Fruit fly (Drosophila melanogaster) whole organism, embryonic: ENCODE measurements around the gene CG31019.

Source experiments
- CG13424 ChIP-seq: fragments of 200-800 bp; sonication (Bioruptor generic); optimal IDR thresholded peaks from 2 replicates; lab custom pipeline; 2019; ENCODE audit warnings: missing biosample characterization, mild to moderate bottlenecking, missing genetic modification characterization, moderate library complexity
- CG18619 ChIP-seq: fragments of 200-800 bp; sonication (Bioruptor generic); optimal IDR thresholded peaks from 3 replicates; lab custom pipeline; 2017; ENCODE audit warnings: missing biosample characterization, mild to moderate bottlenecking, missing genetic modification characterization
- CG4404 ChIP-seq: fragments of 200-800 bp; sonication (Bioruptor generic); IDR thresholded peaks from 2 replicates; pipeline ENCODE4 v1.3.6; 2022; ENCODE audit warnings: missing biosample characterization, missing genetic modification characterization
- CG4707 ChIP-seq: fragments of 200-800 bp; sonication (Bioruptor generic); optimal IDR thresholded peaks from 2 replicates; lab custom pipeline; 2018; ENCODE audit warnings: missing biosample characterization, mild to moderate bottlenecking, missing genetic modification characterization, moderate library complexity
- CHES-1-like ChIP-seq: fragments of 200-800 bp; sonication (Bioruptor generic); optimal IDR thresholded peaks from 2 replicates; lab custom pipeline; 2016; ENCODE audit warnings: missing biosample characterization, missing genetic modification characterization
- Dll ChIP-seq: fragments of 200-800 bp; sonication (Bioruptor generic); IDR thresholded peaks from 4 replicates; pipeline ENCODE4 v1.3.6; 2022; ENCODE audit warnings: missing biosample characterization, missing genetic modification characterization; ENCODE audit not compliant: partially characterized antibody
- fd102C ChIP-seq: fragments of 200-800 bp; sonication (Bioruptor generic); optimal IDR thresholded peaks from 2 replicates; lab custom pipeline; 2018; ENCODE audit warnings: missing biosample characterization, mild to moderate bottlenecking, missing genetic modification characterization, moderate library complexity
- fru ChIP-seq: fragments of >200 bp; optimal IDR thresholded peaks from 2 replicates; lab custom pipeline; 2017
- gsb ChIP-seq: fragments of 200-800 bp; sonication (Bioruptor generic); IDR thresholded peaks from 2 replicates; pipeline ENCODE4 v1.3.6; 2022; ENCODE audit warnings: missing biosample characterization, missing genetic modification characterization
- sim ChIP-seq: fragments of 200-800 bp; sonication (Bioruptor generic); IDR thresholded peaks from 2 replicates; pipeline ENCODE4 v1.3.6; 2022; ENCODE audit warnings: missing biosample characterization, missing genetic modification characterization

- no peak for TF ChIP-seq CG18619 (GFP tag; lab: Kevin White, UChicago)
- no peak for TF ChIP-seq Dll (GFP tag; lab: Robert Waterston, UW)
- no peak for TF ChIP-seq CG13424 (tag; lab: Kevin White, UChicago)
- TF ChIP-seq CG4404, result no peak
- TF ChIP-seq CHES-1-like (GFP tag; lab: Kevin White, UChicago), result no peak
- TF ChIP-seq CG4707 (GFP tag; lab: Kevin White, UChicago), result no peak
- TF ChIP-seq gsb (GFP tag; lab: Robert Waterston, UW), result no peak
- TF ChIP-seq sim, result no peak
- TF ChIP-seq fd102C (GFP tag; lab: Kevin White, UChicago), result no peak
- no peak for TF ChIP-seq fru (lab: Kevin White, UChicago)
Measured at dm6 chr3R:30617457-30617856, 20.7 kb downstream of the CG31019 start.
